In the genomic region with DNA sequence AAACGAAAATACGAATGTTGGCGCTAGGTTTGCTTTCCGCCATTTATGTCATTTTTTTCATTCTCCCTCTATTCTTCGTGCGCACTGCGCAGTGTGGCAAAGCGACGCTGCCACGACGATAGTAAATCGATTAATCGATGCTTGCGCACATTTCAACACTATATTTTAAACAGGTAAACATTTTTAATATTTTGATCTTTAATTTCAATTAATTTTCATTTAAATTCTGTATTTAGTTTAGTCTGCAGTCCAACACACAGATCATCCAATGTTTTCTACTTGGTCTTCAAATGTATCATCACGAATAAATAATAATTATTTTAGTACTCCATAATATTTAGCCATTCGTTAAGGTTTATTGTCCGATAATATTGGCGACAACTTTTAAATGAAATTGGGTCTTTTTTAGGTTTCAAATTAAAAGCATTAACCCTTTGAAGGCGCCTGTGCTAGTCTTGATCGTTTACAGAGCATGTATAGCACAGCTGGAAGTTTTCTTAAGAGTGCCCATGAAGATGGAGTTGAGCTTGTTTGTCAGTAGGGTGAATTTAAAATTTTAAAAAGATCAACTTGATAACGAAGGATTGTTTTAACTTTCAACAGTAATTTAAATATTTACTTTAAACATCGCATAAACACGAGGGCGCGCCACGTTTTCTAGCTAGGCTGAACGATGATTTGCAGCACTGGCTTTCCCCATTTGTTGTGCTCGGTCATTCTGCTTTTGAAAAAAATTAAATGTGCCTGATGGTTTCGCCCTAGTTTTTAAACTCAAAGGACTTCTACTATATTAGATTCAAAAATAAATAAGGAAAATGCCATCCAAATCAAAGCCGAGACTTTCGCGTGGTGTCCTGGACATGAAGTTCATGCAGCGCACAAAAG, we compare ENCODE assay signal across 7 fruit fly cellular contexts.
TF ChIP-seq lines count a peak whose summit lies in the region.

A gene (plus strand): TSS at position 133 of the 885 bp plus-strand sequence.
A gene (minus strand): TSS at position 594 of the 885 bp plus-strand sequence.

- no peak for TF ChIP-seq CTCF in whole organism, embryonic (GFP tag; optimal IDR thresholded peaks at IDR 0.05; lab: Kevin White, UChicago)

TF ChIP-seq in Kc167, 6 proteins besides CTCF, POLR2A, EP300 and RAD21:
- no peak for TF ChIP-seq Sin3A (optimal IDR thresholded peaks at IDR 0.05; lab: Kevin White, UChicago)
- no peak for TF ChIP-seq Myc (optimal IDR thresholded peaks at IDR 0.05; lab: Kevin White, UChicago)
- TF ChIP-seq psq (optimal IDR thresholded peaks at IDR 0.05; lab: Kevin White, UChicago) = peak; percentile 91

TF ChIP-seq in whole organism, 6 proteins besides CTCF, POLR2A, EP300 and RAD21:
- TF ChIP-seq EcR (GFP tag; optimal IDR thresholded peaks at IDR 0.05; lab: Kevin White, UChicago) (no peak), pan (optimal IDR thresholded peaks at IDR 0.05; lab: Kevin White, UChicago) (no peak), psq (optimal IDR thresholded peaks at IDR 0.05; lab: Kevin White, UChicago) (peak; percentile 40), usp (GFP tag; optimal IDR thresholded peaks at IDR 0.05; lab: Kevin White, UChicago) (no peak), Dll (optimal IDR thresholded peaks at IDR 0.05; lab: Kevin White, UChicago) (no peak)

TF ChIP-seq in whole organism, adult, 20 proteins besides CTCF, POLR2A, EP300 and RAD21 (continues in another document):
- TF ChIP-seq Mnt (GFP tag; optimal IDR thresholded peaks at IDR 0.05; lab: Kevin White, UChicago) = peak; percentile 90
- peak; percentile 62 for TF ChIP-seq CG7101 (tag; optimal IDR thresholded peaks at IDR 0.05; lab: Kevin White, UChicago)
- no peak for TF ChIP-seq CG5204 (GFP tag; optimal IDR thresholded peaks at IDR 0.05; lab: Kevin White, UChicago)
- TF ChIP-seq CG11617 (GFP tag; optimal IDR thresholded peaks at IDR 0.05; lab: Kevin White, UChicago) = peak; percentile 2
- TF ChIP-seq cnc (optimal IDR thresholded peaks at IDR 0.05; lab: Kevin White, UChicago) = no peak
- TF ChIP-seq toe (GFP tag; optimal IDR thresholded peaks at IDR 0.05; lab: Kevin White, UChicago) = peak; percentile 64
- no peak for TF ChIP-seq tj (GFP tag; optimal IDR thresholded peaks at IDR 0.05; lab: Kevin White, UChicago)
- peak; percentile 29 for TF ChIP-seq CG33017 (tag; optimal IDR thresholded peaks at IDR 0.05; lab: Kevin White, UChicago)
- peak; percentile 67 for TF ChIP-seq CG12768 (GFP tag; optimal IDR thresholded peaks at IDR 0.05; lab: Kevin White, UChicago)
- peak; percentile 76 for TF ChIP-seq Crg-1 (GFP tag; optimal IDR thresholded peaks at IDR 0.05; lab: Kevin White, UChicago)
- TF ChIP-seq Clk (GFP tag; optimal IDR thresholded peaks at IDR 0.05; lab: Kevin White, UChicago) = peak; percentile 59
- no peak for TF ChIP-seq cic (GFP tag; optimal IDR thresholded peaks at IDR 0.05; lab: Kevin White, UChicago)
- no peak for TF ChIP-seq Hr96 (GFP tag; optimal IDR thresholded peaks at IDR 0.05; lab: Kevin White, UChicago)
- peak; percentile 83 for TF ChIP-seq CG1620 (GFP tag; optimal IDR thresholded peaks at IDR 0.05; lab: Kevin White, UChicago)

TF ChIP-seq in whole organism, embryonic, 481 proteins besides CTCF, POLR2A, EP300 and RAD21 (continues in another document):
- TF ChIP-seq phol (tag; optimal IDR thresholded peaks at IDR 0.05; lab: Kevin White, UChicago) (peak; percentile 92), Ssrp (tag; optimal IDR thresholded peaks at IDR 0.05; lab: Kevin White, UChicago) (no peak), CG4282 (GFP tag; optimal IDR thresholded peaks at IDR 0.05; lab: Kevin White, UChicago) (no peak), Scr (GFP tag; IDR thresholded peaks at IDR 0.05; lab: Robert Waterston, UW; ENCODE audit: partially characterized antibody) (peak; percentile 82), CG32532 (GFP tag; IDR thresholded peaks at IDR 0.05; lab: Robert Waterston, UW) (peak; percentile 67; the same call in 1 of the 2 replicates), D19A (tag; optimal IDR thresholded peaks at IDR 0.05; lab: Kevin White, UChicago) (no peak), CG3407 (GFP tag; optimal IDR thresholded peaks at IDR 0.05; lab: Kevin White, UChicago) (no peak), CG7963 (GFP tag; IDR thresholded peaks at IDR 0.05; lab: Robert Waterston, UW; ENCODE audit: partially characterized antibody) (peak; percentile 88), gsb (GFP tag; IDR thresholded peaks at IDR 0.05; lab: Robert Waterston, UW) (no peak), CG15479 (GFP tag; optimal IDR thresholded peaks at IDR 0.05; lab: Kevin White, UChicago) (no peak), CG10147 (GFP tag; optimal IDR thresholded peaks at IDR 0.05; lab: Kevin White, UChicago) (no peak), zen (tag; optimal IDR thresholded peaks at IDR 0.05; lab: Kevin White, UChicago) (no peak), Camta (GFP tag; optimal IDR thresholded peaks at IDR 0.05; lab: Kevin White, UChicago) (no peak), Dp (GFP tag; optimal IDR thresholded peaks at IDR 0.05; lab: Kevin White, UChicago) (peak; percentile 79), C15 (GFP tag; IDR thresholded peaks at IDR 0.05; lab: Robert Waterston, UW) (no peak)

TF ChIP-seq in whole organism, prepupa, 60 proteins besides CTCF, POLR2A, EP300 and RAD21 (continues in another document):
- TF ChIP-seq Ets21C (GFP tag; optimal IDR thresholded peaks at IDR 0.05; lab: Kevin White, UChicago) (no peak), CG6792 (GFP tag; optimal IDR thresholded peaks at IDR 0.05; lab: Kevin White, UChicago) (no peak), CG10631 (GFP tag; optimal IDR thresholded peaks at IDR 0.05; lab: Kevin White, UChicago) (peak; percentile 41), Hr39 (GFP tag; optimal IDR thresholded peaks at IDR 0.05; lab: Kevin White, UChicago) (no peak), Smox (GFP tag; optimal IDR thresholded peaks at IDR 0.05; lab: Kevin White, UChicago) (no peak), Sox102F (GFP tag; optimal IDR thresholded peaks at IDR 0.05; lab: Kevin White, UChicago) (no peak), CG10669 (GFP tag; optimal IDR thresholded peaks at IDR 0.05; lab: Kevin White, UChicago) (no peak), Eip75B (GFP tag; optimal IDR thresholded peaks at IDR 0.05; lab: Kevin White, UChicago) (no peak), CG34406 (GFP tag; optimal IDR thresholded peaks at IDR 0.05; lab: Kevin White, UChicago) (no peak), CG4318 (GFP tag; optimal IDR thresholded peaks at IDR 0.05; lab: Kevin White, UChicago) (no peak), CG32006 (GFP tag; optimal IDR thresholded peaks at IDR 0.05; lab: Kevin White, UChicago) (no peak), CG6276 (GFP tag; optimal IDR thresholded peaks at IDR 0.05; lab: Kevin White, UChicago) (no peak), Blimp-1 (GFP tag; optimal IDR thresholded peaks at IDR 0.05; lab: Kevin White, UChicago) (no peak), eg (GFP tag; IDR thresholded peaks at IDR 0.05; lab: Robert Waterston, UW) (no peak), vri (GFP tag; optimal IDR thresholded peaks at IDR 0.05; lab: Kevin White, UChicago) (no peak), pdm3 (GFP tag; optimal IDR thresholded peaks at IDR 0.05; lab: Kevin White, UChicago) (peak; percentile 22)

TF ChIP-seq in whole organism, pupa, 21 proteins besides CTCF, POLR2A, EP300 and RAD21 (continues in another document):
- TF ChIP-seq gl (tag; optimal IDR thresholded peaks at IDR 0.05; lab: Kevin White, UChicago) (no peak), CG34367 (tag; optimal IDR thresholded peaks at IDR 0.05; lab: Kevin White, UChicago) (no peak), CG12605 (GFP tag; IDR thresholded peaks at IDR 0.05; lab: Robert Waterston, UW) (no peak), CG10348 (GFP tag; IDR thresholded peaks at IDR 0.05; lab: Robert Waterston, UW) (no peak), CG8159 (tag; optimal IDR thresholded peaks at IDR 0.05; lab: Kevin White, UChicago) (no peak), Pif1B (GFP tag; optimal IDR thresholded peaks at IDR 0.05; lab: Kevin White, UChicago) (no peak), Snoo (tag; optimal IDR thresholded peaks at IDR 0.05; lab: Kevin White, UChicago) (peak; percentile 27), Ets98B (GFP tag; IDR thresholded peaks at IDR 0.05; lab: Robert Waterston, UW) (peak; percentile 29; the same call in 1 of the 2 replicates), Pif1A (GFP tag; optimal IDR thresholded peaks at IDR 0.05; lab: Kevin White, UChicago) (no peak), D1 (tag; optimal IDR thresholded peaks at IDR 0.05; lab: Kevin White, UChicago) (no peak), CG15710 (tag; optimal IDR thresholded peaks at IDR 0.05; lab: Kevin White, UChicago) (peak; percentile 4), CG4496 (GFP tag; IDR thresholded peaks at IDR 0.05; lab: Robert Waterston, UW) (no peak), CG13204 (GFP tag; optimal IDR thresholded peaks at IDR 0.05; lab: Kevin White, UChicago) (no peak), CG9948 (tag; optimal IDR thresholded peaks at IDR 0.05; lab: Kevin White, UChicago) (no peak), CG14655 (GFP tag; optimal IDR thresholded peaks at IDR 0.05; lab: Kevin White, UChicago) (no peak), CG32121 (GFP tag; IDR thresholded peaks at IDR 0.05; lab: Robert Waterston, UW) (no peak), EcR (GFP tag; optimal IDR thresholded peaks at IDR 0.05; lab: Kevin White, UChicago) (no peak)

TF ChIP-seq in whole organism, wandering third instar larva, 38 proteins besides CTCF, POLR2A, EP300 and RAD21 (continues in another document):
- TF ChIP-seq Hnf4 (GFP tag; optimal IDR thresholded peaks at IDR 0.05; lab: Kevin White, UChicago) (peak; percentile 77), pan (optimal IDR thresholded peaks at IDR 0.05; lab: Kevin White, UChicago) (no peak), tai (GFP tag; optimal IDR thresholded peaks at IDR 0.05; lab: Kevin White, UChicago) (no peak), foxo (GFP tag; optimal IDR thresholded peaks at IDR 0.05; lab: Kevin White, UChicago) (peak in 1 of 2 experiments; percentile 33), rgr (GFP tag; optimal IDR thresholded peaks at IDR 0.05; lab: Kevin White, UChicago) (peak; percentile 59), ey (GFP tag; optimal IDR thresholded peaks at IDR 0.05; lab: Kevin White, UChicago) (peak; percentile 19), OdsH (GFP tag; optimal IDR thresholded peaks at IDR 0.05; lab: Kevin White, UChicago) (peak; percentile 32), Myc (optimal IDR thresholded peaks at IDR 0.05; lab: Kevin White, UChicago) (peak; percentile 76), HLH106 (tag; optimal IDR thresholded peaks at IDR 0.05; lab: Kevin White, UChicago) (peak; percentile 45), GATAd (GFP tag; optimal IDR thresholded peaks at IDR 0.05; lab: Kevin White, UChicago) (no peak), Jra (GFP tag; optimal IDR thresholded peaks at IDR 0.05; lab: Kevin White, UChicago) (peak; percentile 61), dmrt93B (GFP tag; optimal IDR thresholded peaks at IDR 0.05; lab: Kevin White, UChicago) (peak; percentile 16), Hr83 (GFP tag; optimal IDR thresholded peaks at IDR 0.05; lab: Kevin White, UChicago; ENCODE audit: poor library complexity, severe bottlenecking) (peak; percentile 74), h (GFP tag; optimal IDR thresholded peaks at IDR 0.05; lab: Kevin White, UChicago) (no peak), woc (GFP tag; optimal IDR thresholded peaks at IDR 0.05; lab: Kevin White, UChicago) (peak; percentile 50), CG9705 (GFP tag; optimal IDR thresholded peaks at IDR 0.05; lab: Kevin White, UChicago) (peak; percentile 24), fru (GFP tag; optimal IDR thresholded peaks at IDR 0.05; lab: Kevin White, UChicago) (no peak), Rel (GFP tag; optimal IDR thresholded peaks at IDR 0.05; lab: Kevin White, UChicago) (no peak), Rel (tag; optimal IDR thresholded peaks at IDR 0.05; lab: Kevin White, UChicago) (peak; percentile 13)
